Worm (Caenorhabditis elegans): ENCODE data around the gene tsg-101.

ce11 chrIV:3481760-3482159 lies 32.6 kb downstream of the tsg-101 start, which contains the start of gene srz-37:
- no peak for TF ChIP-seq ztf-23 (GFP tag; IDR thresholded peaks at IDR 0.05)
- no peak for TF ChIP-seq tab-1 (GFP tag; IDR thresholded peaks at IDR 0.05)
- no peak for TF ChIP-seq T22C8.4 (GFP tag; IDR thresholded peaks at IDR 0.05)
- TF ChIP-seq ref-1 (GFP tag; conservative IDR thresholded peaks at IDR 0.05) = no peak
- no peak for TF ChIP-seq cog-1 (tag; optimal IDR thresholded peaks at IDR 0.05)
- no peak for TF ChIP-seq klf-2 (GFP tag; conservative IDR thresholded peaks at IDR 0.05)
